Worm (Caenorhabditis elegans): ENCODE data around the gene odc-1.

ce11 chrV:6906435-6906834, 6.4 kb upstream of the odc-1 start:
- TF ChIP-seq snpc-4 (GFP tag; optimal IDR thresholded peaks at IDR 0.05) (no peak), snpc-4 (tag; optimal IDR thresholded peaks at IDR 0.05) (no peak), ztf-18 (tag; optimal IDR thresholded peaks at IDR 0.05) (no peak), fkh-3 (tag; optimal IDR thresholded peaks at IDR 0.05) (no peak), ets-4 (GFP tag; optimal IDR thresholded peaks at IDR 0.05) (no peak), tbx-9 (tag; optimal IDR thresholded peaks at IDR 0.05; ENCODE audit: borderline replicate concordance) (no peak), lin-40 (tag; optimal IDR thresholded peaks at IDR 0.05) (no peak), hlh-26 (GFP tag; conservative IDR thresholded peaks at IDR 0.05) (no peak), F55B11.4 (tag; optimal IDR thresholded peaks at IDR 0.05; ENCODE audit: borderline replicate concordance, insufficient read depth) (no peak), aptf-2 (GFP tag; conservative IDR thresholded peaks at IDR 0.05) (no peak), ama-1 (optimal IDR thresholded peaks at IDR 0.05) (no peak), ama-1 (GFP tag; optimal IDR thresholded peaks at IDR 0.05) (no peak), nhr-80 (tag; optimal IDR thresholded peaks at IDR 0.05) (no peak), nhr-179 (tag; optimal IDR thresholded peaks at IDR 0.05) (no peak), ztf-28 (GFP tag; IDR thresholded peaks at IDR 0.05) (no peak), Y56A3A.18 (GFP tag; IDR thresholded peaks at IDR 0.05) (no peak)
